Fruit fly (Drosophila melanogaster) whole organism: ENCODE data around the gene MtnF.

Experiments
- EcR ChIP-seq, 2 experiments: fragments of >200 bp; optimal IDR thresholded peaks; 2 replicates each; lab custom pipeline; 2017; ENCODE audit warnings: missing biosample characterization in 2 of 2, missing genetic modification characterization in 2 of 2, missing genetic modification reagents in 2 of 2
- pan ChIP-seq: fragments of >200 bp; optimal IDR thresholded peaks from 2 replicates; lab custom pipeline; 2017
- psq ChIP-seq: fragments of >200 bp; optimal IDR thresholded peaks from 2 replicates; lab custom pipeline; 2017

- TF ChIP-seq psq (lab: Kevin White, UChicago): no peak
- TF ChIP-seq pan: no peak
- TF ChIP-seq EcR (GFP tag; optimal IDR thresholded peaks at IDR 0.05; lab: Kevin White, UChicago): no peak
Observed at dm6 chr3R:24634957-24635356, at the start of gene MtnF.
